Worm (Caenorhabditis elegans): ENCODE measurements around the gene dmsr-9.

DNA sequence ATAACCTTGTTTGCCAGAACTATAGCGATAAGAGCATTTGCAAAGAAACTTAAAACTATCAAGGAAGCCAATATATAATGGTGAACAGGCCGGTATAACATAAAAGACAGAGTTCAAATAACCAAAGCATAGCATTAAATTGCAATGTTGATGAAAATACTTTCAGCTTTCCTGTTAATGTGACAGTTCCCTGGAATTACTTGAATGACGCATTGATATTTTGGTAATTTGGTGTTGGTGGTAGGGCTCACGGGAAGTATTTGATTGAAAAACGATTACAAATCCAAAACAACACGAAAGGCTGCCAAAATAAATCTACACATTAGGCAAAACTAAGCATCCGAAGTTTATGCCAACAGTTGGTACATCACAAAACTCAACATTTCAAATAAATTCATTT, 9.5 kb upstream of the dmsr-9 start, which contains the start of gene dmsr-16:
- TF ChIP-seq elt-1 (tag; optimal IDR thresholded peaks at IDR 0.05; ENCODE audit: borderline replicate concordance, insufficient read depth) (no peak), ztf-11 (tag; optimal IDR thresholded peaks at IDR 0.05) (no peak), ces-1 (GFP tag; optimal IDR thresholded peaks at IDR 0.05) (no peak), ceh-39 (tag; optimal IDR thresholded peaks at IDR 0.05) (no peak), mep-1 (tag; optimal IDR thresholded peaks at IDR 0.05) (no peak), unc-62 (GFP tag; optimal IDR thresholded peaks at IDR 0.05) (no peak), lsy-2 (tag; optimal IDR thresholded peaks at IDR 0.05) (no peak), drap-1 (GFP tag; optimal IDR thresholded peaks at IDR 0.05) (no peak), nhr-28 (tag; optimal IDR thresholded peaks at IDR 0.05) (no peak), pha-4 (tag; optimal IDR thresholded peaks at IDR 0.05) (no peak)
